Fruit fly (Drosophila melanogaster): ENCODE results near the gene CG33333.

DNA sequence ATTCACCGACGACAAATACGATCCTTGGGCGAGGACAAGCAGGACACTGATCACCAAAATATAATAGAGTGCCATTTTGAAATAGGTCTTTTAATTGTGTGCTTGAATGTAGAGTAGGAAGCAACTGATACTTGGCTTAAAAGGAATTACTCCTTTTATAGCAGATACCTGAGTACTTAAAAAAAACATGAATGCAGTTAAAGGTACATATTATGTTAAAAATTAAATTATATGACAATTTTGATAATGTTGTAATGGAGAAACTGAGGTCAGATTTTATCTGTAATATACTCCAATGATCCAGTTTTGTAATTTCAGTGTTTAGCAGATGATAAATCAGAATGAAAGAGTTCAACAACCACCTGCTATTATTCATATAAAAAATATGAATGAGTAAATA is 4.8 kb downstream of the CG33333 start, which contains the start of gene CG14332:
- TF ChIP-seq PHDP (tag; optimal IDR thresholded peaks at IDR 0.05) = no peak
- no peak for TF ChIP-seq CG10979 (tag; optimal IDR thresholded peaks at IDR 0.05)
- TF ChIP-seq sob (GFP tag; IDR thresholded peaks at IDR 0.05) = no peak
- no peak for TF ChIP-seq kay (GFP tag; optimal IDR thresholded peaks at IDR 0.05)
- no peak for TF ChIP-seq CG12659 (GFP tag; optimal IDR thresholded peaks at IDR 0.05)
- no peak for TF ChIP-seq HLHmδ (GFP tag; optimal IDR thresholded peaks at IDR 0.05)

Measured in whole organism, embryonic.